Fruit fly (Drosophila melanogaster) whole organism, adult: ENCODE results near the gene GlnRS.

ENCODE experiments used
- cic ChIP-seq: fragments of 200-800 bp; sonication (Bioruptor generic); optimal IDR thresholded peaks from 2 replicates; lab custom pipeline; 2017; ENCODE audit warnings: missing biosample characterization, mild to moderate bottlenecking, missing genetic modification characterization, moderate library complexity
- tj ChIP-seq: fragments of 200-800 bp; sonication (Bioruptor generic); optimal IDR thresholded peaks from 3 replicates; lab custom pipeline; 2017; ENCODE audit warnings: missing biosample characterization, mild to moderate bottlenecking, missing genetic modification characterization, moderate library complexity

dm6 chr3R:25215997-25216396 is 49.5 kb downstream of the GlnRS start, which contains the start of gene CG31106:
- no peak for TF ChIP-seq tj
- no peak for TF ChIP-seq cic
